Worm (Caenorhabditis elegans) whole organism, midembryonic: Measurements from ENCODE around the gene C26E1.2.

Experiments used
- cog-1 ChIP-seq: sonication (generic microtip); optimal IDR thresholded peaks from 2 replicates; lab custom pipeline; 2016; ENCODE audit warnings: missing genetic modification characterization, missing compliant biosample characterization
- flt-1 ChIP-seq: fragments of 200-800 bp; sonication (Bioruptor generic); IDR thresholded peaks from 2 replicates; pipeline ENCODE4 v1.3.6; 2022; ENCODE audit warnings: missing genetic modification characterization, missing compliant biosample characterization
- ref-1 ChIP-seq: fragments of 200-800 bp; sonication (Bioruptor generic); conservative IDR thresholded peaks from 2 replicates; pipeline ENCODE4 v1.3.6; 2022; ENCODE audit warnings: missing genetic modification reagents, missing genetic modification characterization, missing compliant biosample characterization
- ztf-29 ChIP-seq: fragments of 200-800 bp; sonication (Bioruptor generic); IDR thresholded peaks from 2 replicates; pipeline ENCODE4 v1.3.6; 2022; ENCODE audit warnings: missing genetic modification reagents, missing genetic modification characterization, missing compliant biosample characterization

DNA sequence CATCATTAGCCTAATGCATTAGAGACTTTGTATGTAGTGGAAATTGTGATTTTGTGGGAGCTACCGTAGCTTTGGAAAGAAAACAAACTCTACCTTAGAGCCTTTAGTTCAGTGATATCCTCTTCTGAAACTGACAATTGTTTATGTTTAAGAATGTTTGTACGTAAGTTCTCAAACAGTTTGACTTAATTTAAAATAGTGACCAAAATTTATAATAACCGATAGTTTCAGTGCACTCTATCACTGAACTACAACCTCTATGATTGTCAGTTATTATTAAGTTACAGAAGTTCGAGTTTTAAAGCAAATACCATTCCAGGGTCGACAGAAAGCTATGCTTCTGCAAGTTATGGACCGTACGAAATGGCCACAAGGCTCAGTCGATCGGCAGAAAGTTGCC is 3.7 kb downstream of the C26E1.2 start, which contains the start of gene C50B6.1:
- no peak for TF ChIP-seq ztf-29 (GFP tag; lab: Robert Waterston, UW)
- no peak for TF ChIP-seq flt-1 (GFP tag; lab: Robert Waterston, UW)
- no peak for TF ChIP-seq cog-1 (tag; lab: Kevin White, UChicago)
- TF ChIP-seq ref-1, result no peak
